Worm (Caenorhabditis elegans) whole organism, L1 larva: ENCODE results near the gene clec-40.

Source experiments
- ama-1 ChIP-seq: fragments of 150-350 bp; optimal IDR thresholded peaks from 2 replicates; lab custom pipeline; 2014
- ceh-82 ChIP-seq, 3 experiments: fragments of 150-350 bp in 1 of 3; sonication (generic microtip) in 2 of 3; optimal IDR thresholded peaks; 2 replicates each; lab custom pipeline; 2014 to 2017; ENCODE audit warnings: missing biosample characterization in 3 of 3, missing genetic modification characterization in 3 of 3
- ceh-88 ChIP-seq: fragments of 200-800 bp; sonication (Bioruptor generic); IDR thresholded peaks from 2 replicates; pipeline ENCODE4 v1.3.6; 2022; ENCODE audit warnings: missing genetic modification characterization, missing compliant biosample characterization
- lin-13 ChIP-seq: fragments of 150-350 bp; optimal IDR thresholded peaks from 2 replicates; lab custom pipeline; 2014; ENCODE audit warnings: missing biosample characterization, missing genetic modification reagents, missing genetic modification characterization
- pqm-1 ChIP-seq: sonication (generic microtip); optimal IDR thresholded peaks from 3 replicates; lab custom pipeline; 2017; ENCODE audit warnings: missing biosample characterization, missing genetic modification characterization

- TF ChIP-seq ama-1 (lab: Kevin White, UChicago): no peak
- no peak for TF ChIP-seq ceh-88 (GFP tag; lab: Robert Waterston, UW)
- no peak for TF ChIP-seq ceh-82 (tag; optimal IDR thresholded peaks at IDR 0.05; lab: Kevin White, UChicago)
- TF ChIP-seq pqm-1 (tag; lab: Kevin White, UChicago): no peak
- TF ChIP-seq lin-13: no peak
Observed at ce11 chrV:16869740-16870139, 28.9 kb upstream of the clec-40 start, which contains the start of gene clec-33.
